Fruit fly (Drosophila melanogaster) whole organism, adult: Measurements from ENCODE around the gene CG9072.

Source experiments
- CG11617 ChIP-seq: fragments of 200-800 bp; sonication (Bioruptor generic); optimal IDR thresholded peaks from 2 replicates; lab custom pipeline; 2017; ENCODE audit warnings: mild to moderate bottlenecking, missing biosample characterization, missing genetic modification reagents, missing genetic modification characterization
- CG12768 ChIP-seq: fragments of 200-800 bp; sonication (Bioruptor generic); optimal IDR thresholded peaks from 2 replicates; lab custom pipeline; 2017; ENCODE audit warnings: missing biosample characterization, missing genetic modification characterization, mild to moderate bottlenecking, moderate library complexity, missing genetic modification reagents
- CG14711 ChIP-seq: fragments of 200-800 bp; sonication (Bioruptor generic); optimal IDR thresholded peaks from 2 replicates; lab custom pipeline; 2018; ENCODE audit warnings: missing biosample characterization, mild to moderate bottlenecking, missing genetic modification characterization, moderate library complexity
- CG1620 ChIP-seq: fragments of 200-800 bp; sonication (Bioruptor generic); optimal IDR thresholded peaks from 2 replicates; lab custom pipeline; 2016; ENCODE audit warnings: missing biosample characterization, missing genetic modification characterization
- CG33017 ChIP-seq: fragments of 200-800 bp; sonication (Bioruptor generic); optimal IDR thresholded peaks from 2 replicates; lab custom pipeline; 2018; ENCODE audit warnings: missing biosample characterization, mild to moderate bottlenecking, missing genetic modification characterization, moderate library complexity
- CG5204 ChIP-seq: fragments of 200-800 bp; sonication (Bioruptor generic); optimal IDR thresholded peaks from 2 replicates; lab custom pipeline; 2016; ENCODE audit warnings: missing biosample characterization, missing genetic modification characterization
- CG7045 ChIP-seq: fragments of 200-800 bp; sonication (Bioruptor generic); optimal IDR thresholded peaks from 2 replicates; lab custom pipeline; 2017; ENCODE audit warnings: missing biosample characterization, mild to moderate bottlenecking, missing genetic modification characterization
- CG7101 ChIP-seq: fragments of 200-800 bp; sonication (Bioruptor generic); optimal IDR thresholded peaks from 2 replicates; lab custom pipeline; 2018; ENCODE audit warnings: missing biosample characterization, mild to moderate bottlenecking, missing genetic modification characterization, moderate library complexity
- Clk ChIP-seq: fragments of 200-800 bp; sonication (Bioruptor generic); optimal IDR thresholded peaks from 2 replicates; lab custom pipeline; 2017; ENCODE audit warnings: missing biosample characterization, missing genetic modification characterization
- Crg-1 ChIP-seq: fragments of 200-800 bp; sonication (Bioruptor generic); optimal IDR thresholded peaks from 2 replicates; lab custom pipeline; 2016; ENCODE audit warnings: missing biosample characterization, missing genetic modification characterization
- Hr96 ChIP-seq: fragments of 200-800 bp; sonication (Bioruptor generic); optimal IDR thresholded peaks from 2 replicates; lab custom pipeline; 2016; ENCODE audit warnings: missing biosample characterization, missing genetic modification characterization
- Mnt ChIP-seq: fragments of 200-800 bp; sonication (Bioruptor generic); optimal IDR thresholded peaks from 2 replicates; lab custom pipeline; 2016; ENCODE audit warnings: missing biosample characterization, mild to moderate bottlenecking, missing genetic modification characterization
- bab1 ChIP-seq: fragments of 200-800 bp; sonication (Bioruptor generic); optimal IDR thresholded peaks from 3 replicates; lab custom pipeline; 2019; ENCODE audit warnings: missing biosample characterization, mild to moderate bottlenecking, missing genetic modification characterization, moderate library complexity
- cic ChIP-seq: fragments of 200-800 bp; sonication (Bioruptor generic); optimal IDR thresholded peaks from 2 replicates; lab custom pipeline; 2017; ENCODE audit warnings: missing biosample characterization, mild to moderate bottlenecking, missing genetic modification characterization, moderate library complexity
- cnc ChIP-seq, 2 experiments: fragments of >200 bp; optimal IDR thresholded peaks; 2 replicates each; lab custom pipeline; 2017
- kay ChIP-seq: fragments of 200-800 bp; sonication (Bioruptor generic); peaks from one replicate; lab custom pipeline; 2016; ENCODE audit warnings: missing biosample characterization, missing genetic modification characterization, borderline replicate concordance
- ovo ChIP-seq: fragments of 200-800 bp; sonication (Bioruptor generic); optimal IDR thresholded peaks from 2 replicates; lab custom pipeline; 2016; ENCODE audit warnings: missing biosample characterization, missing genetic modification characterization
- pad ChIP-seq: fragments of 200-800 bp; sonication (Bioruptor generic); optimal IDR thresholded peaks from 3 replicates; lab custom pipeline; 2017; ENCODE audit warnings: missing biosample characterization, missing genetic modification characterization, mild to moderate bottlenecking, moderate library complexity, missing genetic modification reagents
- tj ChIP-seq: fragments of 200-800 bp; sonication (Bioruptor generic); optimal IDR thresholded peaks from 3 replicates; lab custom pipeline; 2017; ENCODE audit warnings: missing biosample characterization, mild to moderate bottlenecking, missing genetic modification characterization, moderate library complexity
- toe ChIP-seq: fragments of 200-800 bp; sonication (Bioruptor generic); optimal IDR thresholded peaks from 2 replicates; lab custom pipeline; 2016; ENCODE audit warnings: missing biosample characterization, missing genetic modification characterization

The CG9072 gene

DNA sequence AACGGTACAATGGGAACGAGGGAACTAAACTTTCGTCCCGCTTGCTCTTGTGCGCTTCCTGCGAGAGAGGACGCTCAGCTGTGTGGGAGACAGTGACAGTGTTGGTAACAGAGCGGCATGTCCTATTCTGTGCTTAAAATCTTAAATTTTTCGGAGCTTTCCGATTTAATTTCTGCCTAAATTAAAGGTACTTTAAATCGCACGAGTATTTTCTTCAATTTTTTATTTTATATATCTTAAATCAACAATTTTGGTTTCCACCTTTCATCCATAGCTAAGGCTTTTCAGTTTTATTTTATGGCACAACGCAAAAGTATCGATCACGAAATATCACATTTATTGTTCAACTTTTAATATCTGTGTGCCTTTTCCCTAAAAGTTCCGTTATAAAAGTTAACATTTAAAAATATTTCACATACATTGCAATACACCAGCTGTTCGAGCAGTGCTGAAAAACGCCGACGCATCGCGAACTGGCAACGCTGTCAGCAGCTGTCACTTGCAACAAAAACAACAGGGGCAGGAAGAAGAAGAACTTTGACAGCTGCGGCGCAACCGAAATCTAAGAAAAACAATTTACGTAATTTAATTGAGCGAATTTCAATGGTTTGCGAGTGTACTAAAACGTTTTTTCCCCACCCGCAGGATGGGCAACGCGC, 32.3 kb downstream of the CG9072 start, which contains the start of the genes hiw and ND-B18:
TSS of gene hiw (minus strand) at position 26 of the 659 bp plus-strand sequence.
TSS of gene ND-B18 (plus strand) at position 330 of the 659 bp plus-strand sequence.
- TF ChIP-seq pad (GFP tag; lab: Kevin White, UChicago) (peak; percentile 60), kay (GFP tag; lab: Kevin White, UChicago) (no peak), Mnt (GFP tag; lab: Kevin White, UChicago) (peak; percentile 53), CG14711 (peak; percentile 37), CG1620 (GFP tag; lab: Kevin White, UChicago) (peak; percentile 74), ovo (peak; percentile 42), bab1 (GFP tag; lab: Kevin White, UChicago) (peak; percentile 80), CG11617 (GFP tag; lab: Kevin White, UChicago) (peak; percentile 12), tj (peak; percentile 67), CG33017 (no peak), toe (GFP tag; lab: Kevin White, UChicago) (no peak), cic (no peak), Hr96 (GFP tag; lab: Kevin White, UChicago) (no peak), CG5204 (GFP tag; lab: Kevin White, UChicago) (peak; percentile 17), CG7045 (no peak), CG7101 (tag; lab: Kevin White, UChicago) (peak; percentile 51), Crg-1 (GFP tag; lab: Kevin White, UChicago) (peak; percentile 74), cnc (optimal IDR thresholded peaks at IDR 0.05; lab: Kevin White, UChicago) (no peak), Clk (GFP tag; lab: Kevin White, UChicago) (no peak), CG12768 (GFP tag; lab: Kevin White, UChicago) (no peak)

DNA sequence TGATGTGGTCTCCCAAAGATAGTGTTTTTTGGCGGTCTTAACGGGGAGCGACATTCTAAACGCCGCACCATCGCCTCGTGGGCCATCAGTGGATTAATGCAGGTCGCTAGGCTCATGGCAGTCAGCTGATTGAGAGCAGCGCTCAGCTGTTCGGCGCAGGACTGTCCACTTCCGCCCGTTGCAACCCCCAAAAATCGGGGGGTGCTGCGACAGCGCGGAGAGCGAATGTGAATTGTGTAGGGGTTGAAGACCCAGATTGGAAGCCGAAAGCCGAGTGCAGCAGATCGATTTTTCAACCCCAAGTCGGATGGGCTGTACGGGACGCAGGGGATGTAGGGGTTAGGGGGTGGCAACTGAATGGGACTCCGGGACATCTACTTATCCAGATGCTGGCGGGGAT, 33.2 kb downstream of the CG9072 start:
- TF ChIP-seq toe (GFP tag; lab: Kevin White, UChicago) (no peak), tj (no peak), CG33017 (no peak), pad (GFP tag; lab: Kevin White, UChicago) (no peak), CG5204 (GFP tag; lab: Kevin White, UChicago) (no peak), ovo (no peak), Crg-1 (GFP tag; lab: Kevin White, UChicago) (no peak)

DNA sequence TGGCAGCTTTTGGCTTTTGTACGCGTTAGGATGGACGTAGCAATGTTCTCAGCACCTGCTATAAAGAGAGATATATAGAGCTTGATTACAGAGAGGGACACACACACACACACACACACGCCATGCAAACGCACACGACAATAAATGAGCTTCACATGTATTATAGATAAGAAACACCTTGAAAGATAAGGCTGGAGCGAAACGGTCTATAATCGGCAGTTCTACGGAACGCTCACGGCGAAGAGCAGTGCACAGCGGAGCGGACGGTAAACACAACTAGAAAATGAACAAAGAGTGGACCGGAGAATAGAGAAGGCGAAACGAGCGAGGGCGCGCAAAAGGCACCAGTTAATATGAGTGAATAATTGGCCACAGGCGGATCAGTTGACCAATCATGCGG, 47.1 kb downstream of the CG9072 start:
- no peak for TF ChIP-seq CG1620 (GFP tag; lab: Kevin White, UChicago)
- TF ChIP-seq CG12768 (GFP tag; lab: Kevin White, UChicago): no peak
- TF ChIP-seq Mnt (GFP tag; lab: Kevin White, UChicago): peak; percentile 57
- TF ChIP-seq CG5204 (GFP tag; lab: Kevin White, UChicago): no peak
- TF ChIP-seq cic: peak; percentile 50
- no peak for TF ChIP-seq cnc (optimal IDR thresholded peaks at IDR 0.05; lab: Kevin White, UChicago)
- peak; percentile 5 for TF ChIP-seq bab1 (GFP tag; lab: Kevin White, UChicago)
- TF ChIP-seq pad (GFP tag; lab: Kevin White, UChicago): no peak
- no peak for TF ChIP-seq CG33017
- TF ChIP-seq ovo: no peak

DNA sequence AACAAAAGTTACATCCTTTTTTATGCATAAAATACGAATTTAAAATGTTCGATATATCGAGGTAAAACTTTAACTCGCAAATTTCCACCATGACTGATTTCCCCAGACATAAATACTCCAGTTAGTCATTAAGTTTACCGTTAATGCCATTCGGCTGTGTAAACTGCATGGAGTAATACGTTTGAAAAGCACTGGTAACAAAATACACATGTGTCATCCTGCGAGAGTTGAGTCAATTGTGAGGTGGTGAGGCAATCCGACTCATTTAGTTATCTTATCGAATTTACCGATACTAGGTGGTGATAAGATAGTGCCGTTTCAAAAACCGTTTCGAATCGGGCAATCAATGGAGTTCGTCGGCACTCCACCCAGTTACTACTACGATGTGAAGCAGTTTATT, 50.2 kb downstream of the CG9072 start:
- TF ChIP-seq CG7045 (no peak), CG5204 (GFP tag; lab: Kevin White, UChicago) (no peak), bab1 (GFP tag; lab: Kevin White, UChicago) (no peak), CG7101 (tag; lab: Kevin White, UChicago) (no peak), CG11617 (GFP tag; lab: Kevin White, UChicago) (no peak), cic (peak; percentile 57), tj (no peak), CG14711 (no peak), ovo (peak; percentile 95), Hr96 (GFP tag; lab: Kevin White, UChicago) (no peak), kay (GFP tag; lab: Kevin White, UChicago) (peak; percentile 69), pad (GFP tag; lab: Kevin White, UChicago) (no peak), CG12768 (GFP tag; lab: Kevin White, UChicago) (no peak), toe (GFP tag; lab: Kevin White, UChicago) (no peak), CG1620 (GFP tag; lab: Kevin White, UChicago) (no peak), Mnt (GFP tag; lab: Kevin White, UChicago) (peak; percentile 28), CG33017 (no peak), Clk (GFP tag; lab: Kevin White, UChicago) (no peak), Crg-1 (GFP tag; lab: Kevin White, UChicago) (no peak), cnc (optimal IDR thresholded peaks at IDR 0.05; lab: Kevin White, UChicago) (no peak)
